Worm (Caenorhabditis elegans): ENCODE results near the gene sul-1.

ce11 chrX:3235358-3235816 lies 35.3 kb downstream of the sul-1 start, which contains the start of gene F28B4.3:
- TF ChIP-seq aly-2 (tag; optimal IDR thresholded peaks at IDR 0.05) (no peak), nhr-77 (tag; optimal IDR thresholded peaks at IDR 0.05) (no peak), ama-1 (optimal IDR thresholded peaks at IDR 0.05) (no peak), unc-39 (tag; optimal IDR thresholded peaks at IDR 0.05) (no peak)
